Comparison of ENCODE assay signal across 2 worm cellular contexts in genomic region chrIII:8043784-8044183, ce11.
TF ChIP-seq lines count a peak whose summit lies in the region.

No protein-coding gene starts in this region.

TF ChIP-seq in whole organism, L1 larva, 84 proteins besides CTCF, POLR2A, EP300 and RAD21 (continued from another document):
- TF ChIP-seq nhr-20 (tag; optimal IDR thresholded peaks at IDR 0.05; lab: Kevin White, UChicago) (peak; percentile 97), nhr-71 (tag; optimal IDR thresholded peaks at IDR 0.05; lab: Kevin White, UChicago) (peak; percentile 98), aha-1 (tag; optimal IDR thresholded peaks at IDR 0.05; lab: Kevin White, UChicago) (peak; percentile 54), F16B12.6 (tag; optimal IDR thresholded peaks at IDR 0.05; lab: Kevin White, UChicago) (peak; percentile 80), efl-1 (optimal IDR thresholded peaks at IDR 0.05; lab: Kevin White, UChicago) (peak; percentile 96 to 98), efl-1 (GFP tag; optimal IDR thresholded peaks at IDR 0.05 in 1 of 2; lab: Kevin White, UChicago) (peak; percentile 87 to 98), fos-1 (tag; optimal IDR thresholded peaks at IDR 0.05; lab: Kevin White, UChicago) (peak; percentile 98), lin-35 (GFP tag; optimal IDR thresholded peaks at IDR 0.05; lab: Kevin White, UChicago) (peak; percentile 93 to 97), egl-13 (tag; optimal IDR thresholded peaks at IDR 0.05; lab: Kevin White, UChicago) (peak; percentile 86), ceh-82 (tag; optimal IDR thresholded peaks at IDR 0.05; lab: Kevin White, UChicago) (peak; percentile 99), mep-1 (tag; optimal IDR thresholded peaks at IDR 0.05; lab: Kevin White, UChicago) (peak; percentile 98), ceh-90 (tag; optimal IDR thresholded peaks at IDR 0.05; lab: Kevin White, UChicago) (peak; percentile 45), C34B4.2 (tag; optimal IDR thresholded peaks at IDR 0.05; lab: Kevin White, UChicago) (no peak), aly-2 (tag; optimal IDR thresholded peaks at IDR 0.05; lab: Kevin White, UChicago) (peak; percentile 89), nhr-76 (tag; optimal IDR thresholded peaks at IDR 0.05; lab: Kevin White, UChicago) (peak; percentile 17), nhr-85 (tag; lab: Kevin White, UChicago) (peak; percentile 95), Y116A8C.19 (tag; optimal IDR thresholded peaks at IDR 0.05; lab: Kevin White, UChicago; ENCODE audit: borderline replicate concordance) (peak; percentile 31), zag-1 (tag; optimal IDR thresholded peaks at IDR 0.05; lab: Kevin White, UChicago) (peak; percentile 97), dpl-1 (GFP tag; optimal IDR thresholded peaks at IDR 0.05; lab: Kevin White, UChicago) (peak; percentile 92 to 93 (median 92)), nhr-11 (tag; optimal IDR thresholded peaks at IDR 0.05; lab: Kevin White, UChicago) (peak; percentile 80), lin-39 (tag; optimal IDR thresholded peaks at IDR 0.05; lab: Kevin White, UChicago) (peak; percentile 69), unc-86 (tag; optimal IDR thresholded peaks at IDR 0.05; lab: Kevin White, UChicago) (peak; percentile 94), mdl-1 (tag; optimal IDR thresholded peaks at IDR 0.05; lab: Kevin White, UChicago) (peak in 1 of 2 experiments; percentile 91), skn-1 (tag; optimal IDR thresholded peaks at IDR 0.05; lab: Kevin White, UChicago) (peak; percentile 97)
TF ChIP-seq in whole organism, L1 larva: peak in this region for 70.

TF ChIP-seq in whole organism, young adult, 124 proteins besides CTCF, POLR2A, EP300 and RAD21 (continued from another document):
- peak; percentile 99 for TF ChIP-seq bed-2 (GFP tag; IDR thresholded peaks at IDR 0.05; lab: Robert Waterston, UW)
- TF ChIP-seq hlh-26 (GFP tag; conservative IDR thresholded peaks at IDR 0.05; lab: Robert Waterston, UW) = no peak
- TF ChIP-seq gei-17 (GFP tag; optimal IDR thresholded peaks at IDR 0.05; lab: Kevin White, UChicago) = no peak
- TF ChIP-seq tlf-1 (GFP tag; optimal IDR thresholded peaks at IDR 0.05; lab: Kevin White, UChicago) = peak; percentile 93
- no peak for TF ChIP-seq dpff-1 (tag; optimal IDR thresholded peaks at IDR 0.05; lab: Kevin White, UChicago)
- TF ChIP-seq cebp-1 (GFP tag; IDR thresholded peaks at IDR 0.05; lab: Robert Waterston, UW) = peak; percentile 96
- peak; percentile 96 for TF ChIP-seq cebp-1 (tag; optimal IDR thresholded peaks at IDR 0.05; lab: Kevin White, UChicago)
- TF ChIP-seq nhr-90 (tag; optimal IDR thresholded peaks at IDR 0.05; lab: Kevin White, UChicago) = peak; percentile 96
- peak; percentile 100 for TF ChIP-seq attf-5 (GFP tag; optimal IDR thresholded peaks at IDR 0.05; lab: Kevin White, UChicago)
- no peak for TF ChIP-seq F57A8.1 (GFP tag; optimal IDR thresholded peaks at IDR 0.05; lab: Kevin White, UChicago)
- peak; percentile 95 for TF ChIP-seq chd-7 (tag; optimal IDR thresholded peaks at IDR 0.05; lab: Kevin White, UChicago)
- TF ChIP-seq nhr-120 (GFP tag; IDR thresholded peaks at IDR 0.05; lab: Robert Waterston, UW) = 0 out of 2 replicates have a peak, but pooled peaks have one; percentile 49
- no peak for TF ChIP-seq F52B5.7 (tag; optimal IDR thresholded peaks at IDR 0.05; lab: Kevin White, UChicago)
- TF ChIP-seq fkh-3 (tag; optimal IDR thresholded peaks at IDR 0.05; lab: Kevin White, UChicago) = no peak
- peak; percentile 100 for TF ChIP-seq ceh-27 (GFP tag; optimal IDR thresholded peaks at IDR 0.05; lab: Kevin White, UChicago)
- peak; percentile 99 for TF ChIP-seq nhr-80 (tag; optimal IDR thresholded peaks at IDR 0.05; lab: Kevin White, UChicago)
- TF ChIP-seq Y56A3A.18 (GFP tag; IDR thresholded peaks at IDR 0.05; lab: Robert Waterston, UW) = 0 out of 2 replicates have a peak, but pooled peaks have one; percentile 58
- TF ChIP-seq die-1 (tag; optimal IDR thresholded peaks at IDR 0.05; lab: Kevin White, UChicago) = peak; percentile 97
- TF ChIP-seq lin-40 (tag; optimal IDR thresholded peaks at IDR 0.05; lab: Kevin White, UChicago) = peak; percentile 95
- peak; percentile 74 for TF ChIP-seq ets-4 (GFP tag; optimal IDR thresholded peaks at IDR 0.05; lab: Kevin White, UChicago)
- peak; percentile 98 for TF ChIP-seq Y67H2A.10 (GFP tag; conservative IDR thresholded peaks at IDR 0.05; lab: Robert Waterston, UW)
- peak; percentile 98 for TF ChIP-seq athp-1 (tag; optimal IDR thresholded peaks at IDR 0.05; lab: Kevin White, UChicago)
- TF ChIP-seq sea-2 (GFP tag; IDR thresholded peaks at IDR 0.05; lab: Robert Waterston, UW) = no peak
- TF ChIP-seq F37B4.10 (GFP tag; IDR thresholded peaks at IDR 0.05; lab: Robert Waterston, UW) = peak; percentile 88; the same call in 1 of the 2 replicates
- no peak for TF ChIP-seq nfya-2 (GFP tag; IDR thresholded peaks at IDR 0.05; lab: Robert Waterston, UW)
- no peak for TF ChIP-seq nhr-27 (tag; optimal IDR thresholded peaks at IDR 0.05; lab: Kevin White, UChicago)
- peak; percentile 81 for TF ChIP-seq hmg-20 (GFP tag; IDR thresholded peaks at IDR 0.05; lab: Robert Waterston, UW)
